Fruit fly (Drosophila melanogaster): ENCODE measurements around the gene a10.

Gene a10

dm6 chr3L:17035492-17035891 is 12.0 kb upstream of the a10 start, which contains the start of gene beg:
TSS of gene beg (plus strand) at chr3L:17035668.
- TF ChIP-seq Sin3A (optimal IDR thresholded peaks at IDR 0.05) (no peak), psq (optimal IDR thresholded peaks at IDR 0.05) (no peak), insv (optimal IDR thresholded peaks at IDR 0.05) (no peak), Myc (optimal IDR thresholded peaks at IDR 0.05) (no peak), ttk (optimal IDR thresholded peaks at IDR 0.05) (no peak), h (optimal IDR thresholded peaks at IDR 0.05) (no peak)

- TF ChIP-seq h (optimal IDR thresholded peaks at IDR 0.05), result no peak
- no peak for TF ChIP-seq insv (optimal IDR thresholded peaks at IDR 0.05)
- no peak for TF ChIP-seq psq (optimal IDR thresholded peaks at IDR 0.05)
- TF ChIP-seq Sin3A (optimal IDR thresholded peaks at IDR 0.05), result no peak
- no peak for TF ChIP-seq ttk (optimal IDR thresholded peaks at IDR 0.05)
- TF ChIP-seq Myc (optimal IDR thresholded peaks at IDR 0.05), result no peak
Observed at dm6 chr3L:17033309-17033708, 9.8 kb upstream of the a10 start.

- TF ChIP-seq ttk (optimal IDR thresholded peaks at IDR 0.05) (no peak), h (optimal IDR thresholded peaks at IDR 0.05) (no peak), psq (optimal IDR thresholded peaks at IDR 0.05) (no peak), Myc (optimal IDR thresholded peaks at IDR 0.05) (no peak), insv (optimal IDR thresholded peaks at IDR 0.05) (no peak), Sin3A (optimal IDR thresholded peaks at IDR 0.05) (no peak)
Observed at dm6 chr3L:17031971-17032370, 8.4 kb upstream of the a10 start, which contains the start of gene Ilp8. TSS of gene Ilp8 (minus strand) at chr3L:17032080.

dm6 chr3L:17027310-17027709 is 3.8 kb upstream of the a10 start, which contains the start of gene CG7730:
TSS of gene CG7730 (plus strand) at chr3L:17027515.
- no peak for TF ChIP-seq insv (optimal IDR thresholded peaks at IDR 0.05)
- TF ChIP-seq Sin3A (optimal IDR thresholded peaks at IDR 0.05), result no peak
- TF ChIP-seq ttk (optimal IDR thresholded peaks at IDR 0.05), result no peak
- TF ChIP-seq h (optimal IDR thresholded peaks at IDR 0.05), result no peak
- TF ChIP-seq Myc (optimal IDR thresholded peaks at IDR 0.05), result no peak
- no peak for TF ChIP-seq psq (optimal IDR thresholded peaks at IDR 0.05)

- no peak for TF ChIP-seq psq (optimal IDR thresholded peaks at IDR 0.05)
- TF ChIP-seq Myc (optimal IDR thresholded peaks at IDR 0.05), result no peak
- TF ChIP-seq h (optimal IDR thresholded peaks at IDR 0.05), result no peak
- TF ChIP-seq Sin3A (optimal IDR thresholded peaks at IDR 0.05), result no peak
- no peak for TF ChIP-seq ttk (optimal IDR thresholded peaks at IDR 0.05)
- no peak for TF ChIP-seq insv (optimal IDR thresholded peaks at IDR 0.05)
Observed at dm6 chr3L:17024095-17024639, 626 bp upstream of the a10 start, which contains the start of gene Fit2. TSS of gene Fit2 (plus strand) at chr3L:17024328.

- no peak for TF ChIP-seq Myc (optimal IDR thresholded peaks at IDR 0.05)
- no peak for TF ChIP-seq h (optimal IDR thresholded peaks at IDR 0.05)
- TF ChIP-seq Sin3A (optimal IDR thresholded peaks at IDR 0.05), result no peak
- TF ChIP-seq psq (optimal IDR thresholded peaks at IDR 0.05), result no peak
- no peak for TF ChIP-seq ttk (optimal IDR thresholded peaks at IDR 0.05)
- no peak for TF ChIP-seq insv (optimal IDR thresholded peaks at IDR 0.05)
Observed at dm6 chr3L:17022756-17023155, 785 bp downstream of the a10 start, which contains the start of gene CG6652. TSS of gene CG6652 (minus strand) at chr3L:17022856.

dm6 chr3L:17016576-17016917 is 7.0 kb downstream of the a10 start:
- TF ChIP-seq ttk (optimal IDR thresholded peaks at IDR 0.05) (no peak), Myc (optimal IDR thresholded peaks at IDR 0.05) (no peak)

- TF ChIP-seq h (optimal IDR thresholded peaks at IDR 0.05) (no peak), Myc (optimal IDR thresholded peaks at IDR 0.05) (no peak), ttk (optimal IDR thresholded peaks at IDR 0.05) (no peak), insv (optimal IDR thresholded peaks at IDR 0.05) (no peak), psq (optimal IDR thresholded peaks at IDR 0.05) (no peak), Sin3A (optimal IDR thresholded peaks at IDR 0.05) (no peak)
Observed at dm6 chr3L:17015663-17016575, 7.6 kb downstream of the a10 start, which contains the start of the genes CG6664 and CG7728. TSS of gene CG6664 (minus strand) at chr3L:17016180. TSS of gene CG7728 (plus strand) at chr3L:17016536.

dm6 chr3L:17012017-17012719 is 11.4 kb downstream of the a10 start, which contains the start of gene CG3764:
TSS of gene CG3764 (minus strand) at chr3L:17012565.
- TF ChIP-seq psq (optimal IDR thresholded peaks at IDR 0.05) (no peak), h (optimal IDR thresholded peaks at IDR 0.05) (no peak), insv (optimal IDR thresholded peaks at IDR 0.05) (no peak), Sin3A (optimal IDR thresholded peaks at IDR 0.05) (no peak), ttk (optimal IDR thresholded peaks at IDR 0.05) (no peak), Myc (optimal IDR thresholded peaks at IDR 0.05) (no peak)

- TF ChIP-seq Sin3A (optimal IDR thresholded peaks at IDR 0.05) (no peak), Myc (optimal IDR thresholded peaks at IDR 0.05) (no peak), insv (optimal IDR thresholded peaks at IDR 0.05) (no peak), ttk (optimal IDR thresholded peaks at IDR 0.05) (no peak), h (optimal IDR thresholded peaks at IDR 0.05) (no peak), psq (optimal IDR thresholded peaks at IDR 0.05) (no peak)
Observed at dm6 chr3L:17011351-17012016, 12.1 kb downstream of the a10 start.
